Fruit fly (Drosophila melanogaster) whole organism, pupa: Measurements from ENCODE around the gene CG31103.

ENCODE experiments used
- CG10348 ChIP-seq: fragments of 200-800 bp; sonication (Bioruptor generic); IDR thresholded peaks from 2 replicates; pipeline ENCODE4 v1.3.6; 2022; ENCODE audit warnings: missing biosample characterization, missing genetic modification characterization
- CG12605 ChIP-seq: fragments of 200-800 bp; sonication (Bioruptor generic); IDR thresholded peaks from 2 replicates; pipeline ENCODE4 v1.3.6; 2022; ENCODE audit warnings: missing biosample characterization, missing genetic modification characterization
- CG14655 ChIP-seq: fragments of 200-800 bp; sonication (Bioruptor generic); optimal IDR thresholded peaks from 3 replicates; lab custom pipeline; 2017; ENCODE audit warnings: mild to moderate bottlenecking, missing biosample characterization, missing genetic modification reagents, missing genetic modification characterization
- CG32121 ChIP-seq: fragments of 200-800 bp; sonication (Bioruptor generic); IDR thresholded peaks from 2 replicates; pipeline ENCODE4 v1.3.6; 2022; ENCODE audit warnings: missing biosample characterization, missing genetic modification characterization
- CG34367 ChIP-seq: fragments of 200-800 bp; sonication (Bioruptor generic); optimal IDR thresholded peaks from 2 replicates; lab custom pipeline; 2018; ENCODE audit warnings: missing biosample characterization, mild to moderate bottlenecking, missing genetic modification characterization
- CG4496 ChIP-seq: fragments of 200-800 bp; sonication (Bioruptor generic); IDR thresholded peaks from 3 replicates; pipeline ENCODE4 v1.3.6; 2022; ENCODE audit warnings: missing biosample characterization, missing genetic modification characterization
- CG9948 ChIP-seq: fragments of 200-800 bp; sonication (Bioruptor generic); optimal IDR thresholded peaks from 2 replicates; lab custom pipeline; 2018; ENCODE audit warnings: missing biosample characterization, mild to moderate bottlenecking, missing genetic modification characterization, moderate library complexity
- Ets98B ChIP-seq: fragments of 200-800 bp; sonication (Bioruptor generic); IDR thresholded peaks from 2 replicates; pipeline ENCODE4 v1.3.6; 2022; ENCODE audit warnings: missing biosample characterization, missing genetic modification characterization
- Pif1A ChIP-seq: fragments of 200-800 bp; sonication (Bioruptor generic); optimal IDR thresholded peaks from 3 replicates; lab custom pipeline; 2016; ENCODE audit warnings: missing biosample characterization, missing genetic modification characterization
- Pif1B ChIP-seq: fragments of 200-800 bp; sonication (Bioruptor generic); optimal IDR thresholded peaks from 3 replicates; lab custom pipeline; 2016; ENCODE audit warnings: missing biosample characterization, missing genetic modification characterization
- Snoo ChIP-seq: fragments of 200-800 bp; sonication (Bioruptor generic); optimal IDR thresholded peaks from 3 replicates; lab custom pipeline; 2017; ENCODE audit warnings: missing biosample characterization, mild to moderate bottlenecking, missing genetic modification characterization, inconsistent platforms
- gl ChIP-seq: fragments of 200-800 bp; sonication (Bioruptor generic); optimal IDR thresholded peaks from 2 replicates; lab custom pipeline; 2018; ENCODE audit warnings: missing biosample characterization, mild to moderate bottlenecking, missing genetic modification characterization
- rn ChIP-seq: fragments of 200-800 bp; sonication (Bioruptor generic); IDR thresholded peaks from 2 replicates; pipeline ENCODE4 v1.3.6; 2022; ENCODE audit warnings: missing biosample characterization, missing genetic modification characterization

- no peak for TF ChIP-seq gl (tag; lab: Kevin White, UChicago)
- TF ChIP-seq CG9948: no peak
- TF ChIP-seq CG10348 (GFP tag; lab: Robert Waterston, UW): no peak
- no peak for TF ChIP-seq CG14655 (GFP tag; lab: Kevin White, UChicago)
- TF ChIP-seq CG12605 (GFP tag; lab: Robert Waterston, UW): no peak
- TF ChIP-seq CG34367 (tag; lab: Kevin White, UChicago): no peak
- TF ChIP-seq CG32121 (GFP tag; lab: Robert Waterston, UW): no peak
- TF ChIP-seq Ets98B: no peak
- TF ChIP-seq Pif1B (GFP tag; lab: Kevin White, UChicago): no peak
- TF ChIP-seq CG4496 (GFP tag; lab: Robert Waterston, UW): no peak
- no peak for TF ChIP-seq Snoo
- no peak for TF ChIP-seq Pif1A (GFP tag; lab: Kevin White, UChicago)
- no peak for TF ChIP-seq rn
Measured at dm6 chr3R:25199321-25199868, 19.7 kb upstream of the CG31103 start, which contains the start of gene CG13654.
